Worm (Caenorhabditis elegans) whole organism, L3 larva: ENCODE results near the gene C42D8.9.

Source experiments
- elt-2 ChIP-seq: sonication (generic microtip); optimal IDR thresholded peaks from 2 replicates; lab custom pipeline; 2016; ENCODE audit warnings: missing genetic modification reagents, mild to moderate bottlenecking, missing genetic modification characterization, missing compliant biosample characterization
- elt-3 ChIP-seq, 3 experiments: fragments of 150-350 bp in 1 of 3; sonication (generic microtip) in 2 of 3; optimal IDR thresholded peaks; 2 replicates in 2 of 3; 4 replicates in 1 of 3; lab custom pipeline; 2014 to 2017; ENCODE audit warnings: missing biosample characterization in 3 of 3, missing genetic modification characterization in 3 of 3
- fos-1 ChIP-seq: fragments of 150-350 bp; optimal IDR thresholded peaks from 2 replicates; lab custom pipeline; 2014; ENCODE audit warnings: missing biosample characterization, missing genetic modification characterization
- nfya-1 ChIP-seq: sonication (generic microtip); optimal IDR thresholded peaks from 2 replicates; lab custom pipeline; 2017; ENCODE audit warnings: missing genetic modification characterization, mild to moderate bottlenecking, missing compliant biosample characterization, antibody characterized with exemption, moderate library complexity; ENCODE audit not compliant: insufficient read depth
- nhr-11 ChIP-seq: fragments of 150-350 bp; optimal IDR thresholded peaks from 2 replicates; lab custom pipeline; 2014; ENCODE audit warnings: missing biosample characterization, missing genetic modification characterization
- nhr-12 ChIP-seq: fragments of 150-350 bp; optimal IDR thresholded peaks from 2 replicates; lab custom pipeline; 2014; ENCODE audit warnings: missing biosample characterization, missing genetic modification characterization
- nhr-77 ChIP-seq: fragments of 150-350 bp; optimal IDR thresholded peaks from 2 replicates; lab custom pipeline; 2014; ENCODE audit warnings: missing biosample characterization, missing genetic modification characterization

DNA sequence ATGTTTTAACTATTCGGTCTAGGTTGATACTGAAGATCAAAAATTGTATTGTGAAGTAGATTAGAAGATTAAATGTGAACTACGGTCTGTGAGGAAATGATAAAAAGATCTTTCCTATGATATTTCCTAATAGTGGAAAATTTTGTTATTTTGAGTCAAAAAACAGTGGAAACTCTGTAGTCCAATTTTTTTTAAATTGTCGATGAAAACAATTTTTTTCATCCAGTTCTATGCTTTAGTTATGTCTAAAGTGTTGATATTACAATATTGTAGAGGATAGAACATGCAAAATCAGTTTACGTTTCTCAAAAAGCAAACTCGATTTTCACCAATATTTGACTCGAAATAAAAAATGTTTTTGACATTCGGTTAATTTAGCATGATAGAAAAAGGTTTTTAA, 12.8 kb upstream of the C42D8.9 start:
- TF ChIP-seq nhr-11 (no peak), nhr-77 (tag; lab: Kevin White, UChicago) (no peak), fos-1 (tag; lab: Kevin White, UChicago) (no peak), nfya-1 (tag; lab: Kevin White, UChicago) (no peak), elt-3 (tag; optimal IDR thresholded peaks at IDR 0.05; lab: Kevin White, UChicago) (no peak), elt-2 (tag; lab: Kevin White, UChicago) (no peak), nhr-12 (tag; lab: Kevin White, UChicago) (no peak)
